Fruit fly (Drosophila melanogaster) S2 (cell line): ENCODE measurements around the gene CG42470.

Experiments
- CG8478 ChIP-seq: fragments of >200 bp; optimal IDR thresholded peaks from 2 replicates; lab custom pipeline; 2018
- CTCF ChIP-seq, 2 experiments: fragments of >200 bp; optimal IDR thresholded peaks; 2 replicates each; lab custom pipeline; 2018

Gene CG42470

DNA sequence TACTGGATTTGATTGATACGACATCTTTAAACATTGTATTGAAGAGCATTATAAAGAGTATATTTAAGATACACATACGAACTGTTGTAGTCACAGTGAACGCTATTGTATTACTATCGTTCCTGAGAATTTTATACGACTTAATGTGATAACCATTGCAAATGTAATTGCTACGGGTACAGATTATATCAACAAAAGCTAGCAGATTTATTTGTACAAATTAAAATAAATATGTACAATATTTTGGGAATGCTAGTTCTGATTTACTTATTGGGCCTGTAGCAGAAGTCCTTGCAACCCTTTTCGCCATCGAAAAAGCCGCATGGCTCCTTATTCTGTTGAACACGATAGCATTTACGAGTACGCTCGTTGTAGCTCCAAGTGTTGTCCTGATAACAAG lies at the start of gene CG42470:
Gene CG42470, minus strand, starts transcription at position 101 of the 400 bp plus-strand sequence.
- TF ChIP-seq CTCF (optimal IDR thresholded peaks at IDR 0.05; lab: Kevin White, UChicago): no peak

dm6 chr2L:11797127-11797526 lies 43.8 kb upstream of the CG42470 start:
- TF ChIP-seq CTCF (optimal IDR thresholded peaks at IDR 0.05; lab: Kevin White, UChicago) (no peak), CG8478 (lab: Kevin White, UChicago) (no peak)

DNA sequence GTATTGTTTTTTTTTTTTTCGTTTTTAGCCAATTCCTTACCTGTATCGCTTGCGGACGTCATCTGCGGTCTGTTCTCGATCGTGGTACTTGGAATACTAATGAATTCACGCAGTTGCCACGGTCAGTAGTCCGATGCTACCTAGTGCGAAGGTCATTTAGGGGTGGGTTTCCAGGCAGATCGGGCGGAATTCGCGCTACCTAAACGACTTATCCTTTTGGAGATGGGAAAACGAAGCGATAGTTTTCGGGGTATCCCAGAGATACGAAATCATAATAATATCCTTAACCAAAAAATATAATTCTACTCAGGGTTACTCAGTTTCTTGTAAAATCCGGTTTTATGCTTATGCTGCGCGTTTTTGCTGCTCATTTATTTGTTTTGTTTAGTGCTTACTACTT lies 40.6 kb upstream of the CG42470 start, which contains the start of gene CG14937:
Gene CG14937, minus strand, starts transcription at position 101 of the 400 bp plus-strand sequence.
- no peak for TF ChIP-seq CG8478 (lab: Kevin White, UChicago)
- no peak for TF ChIP-seq CTCF (optimal IDR thresholded peaks at IDR 0.05; lab: Kevin White, UChicago)

DNA sequence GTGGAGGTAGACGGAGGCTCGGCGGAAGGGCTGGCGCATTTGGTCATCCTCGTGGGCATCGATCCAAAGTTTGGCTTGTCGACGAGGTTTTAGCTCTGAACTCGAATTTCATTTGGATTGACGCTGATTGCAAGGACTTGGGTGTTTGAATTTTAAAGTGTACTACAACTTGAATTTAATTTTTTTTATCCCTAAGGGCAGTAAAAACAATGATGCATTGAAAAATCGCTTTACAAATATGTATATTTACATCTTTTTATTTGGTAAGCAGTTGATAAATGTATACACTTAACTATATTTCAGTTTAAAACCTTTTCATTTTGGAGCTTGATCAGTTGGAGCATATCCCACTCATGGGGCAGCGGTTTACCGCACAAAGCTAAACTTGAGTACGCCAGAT lies 38.9 kb upstream of the CG42470 start, which contains the start of gene Tsp33B:
Gene Tsp33B, minus strand, starts transcription at position 101 of the 400 bp plus-strand sequence.
- no peak for TF ChIP-seq CTCF (optimal IDR thresholded peaks at IDR 0.05; lab: Kevin White, UChicago)
- no peak for TF ChIP-seq CG8478 (lab: Kevin White, UChicago)

DNA sequence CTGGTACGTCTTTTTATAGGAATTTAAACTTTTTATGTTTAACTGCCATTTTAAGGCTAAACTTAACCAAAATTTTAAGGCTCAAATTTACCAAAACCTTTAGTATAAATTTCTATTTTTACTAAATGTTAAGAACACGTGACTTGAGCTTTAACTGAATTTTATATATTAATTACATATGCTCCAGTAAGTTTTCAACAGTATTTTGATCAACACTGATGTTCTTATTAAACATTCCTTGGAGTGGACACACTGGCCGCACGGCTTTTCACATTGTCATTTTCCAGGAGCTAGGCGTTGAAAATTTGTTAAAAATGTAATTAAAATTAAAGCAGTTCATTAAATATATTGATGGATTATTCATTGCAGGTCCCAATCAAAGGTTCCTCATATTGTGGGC lies 36.3 kb upstream of the CG42470 start, which contains the start of gene CG14932:
Gene CG14932, plus strand, starts transcription at position 230 of the 400 bp plus-strand sequence.
- TF ChIP-seq CTCF (optimal IDR thresholded peaks at IDR 0.05; lab: Kevin White, UChicago) (no peak), CG8478 (lab: Kevin White, UChicago) (no peak)

- TF ChIP-seq CG8478 (lab: Kevin White, UChicago): no peak
- no peak for TF ChIP-seq CTCF (optimal IDR thresholded peaks at IDR 0.05; lab: Kevin White, UChicago)
Observed at dm6 chr2L:11788034-11788433, 34.7 kb upstream of the CG42470 start, which contains the start of gene CG14931. CG14931 (plus strand) TSS chr2L:11788334.

- no peak for TF ChIP-seq CTCF (optimal IDR thresholded peaks at IDR 0.05; lab: Kevin White, UChicago)
Observed at dm6 chr2L:11754402-11754801, 1.0 kb upstream of the CG42470 start, which contains the start of gene Sfp33A1. Sfp33A1 (minus strand) TSS chr2L:11754502.

DNA sequence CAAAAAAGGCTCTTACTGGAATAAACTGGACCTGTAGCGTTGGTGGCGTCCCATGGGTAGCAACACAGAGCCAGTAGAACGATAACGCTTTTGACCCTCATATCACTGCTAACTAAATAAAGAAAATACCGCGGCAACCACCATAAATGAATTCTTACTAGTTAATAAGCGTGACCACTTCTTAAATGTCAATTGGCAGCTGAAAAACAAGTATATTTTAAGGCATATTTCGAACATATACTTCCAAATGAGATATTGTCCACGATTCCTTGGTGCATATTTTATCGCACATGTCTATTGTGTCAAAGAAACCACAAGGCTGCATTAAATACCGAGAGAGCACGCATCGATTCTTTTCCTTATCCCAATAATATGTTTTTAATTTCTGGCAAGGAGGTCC lies 567 bp upstream of the CG42470 start, which contains the start of gene CG42471:
Gene CG42471, minus strand, starts transcription at position 101 of the 400 bp plus-strand sequence.
- TF ChIP-seq CTCF (optimal IDR thresholded peaks at IDR 0.05; lab: Kevin White, UChicago): no peak
- no peak for TF ChIP-seq CG8478 (lab: Kevin White, UChicago)

DNA sequence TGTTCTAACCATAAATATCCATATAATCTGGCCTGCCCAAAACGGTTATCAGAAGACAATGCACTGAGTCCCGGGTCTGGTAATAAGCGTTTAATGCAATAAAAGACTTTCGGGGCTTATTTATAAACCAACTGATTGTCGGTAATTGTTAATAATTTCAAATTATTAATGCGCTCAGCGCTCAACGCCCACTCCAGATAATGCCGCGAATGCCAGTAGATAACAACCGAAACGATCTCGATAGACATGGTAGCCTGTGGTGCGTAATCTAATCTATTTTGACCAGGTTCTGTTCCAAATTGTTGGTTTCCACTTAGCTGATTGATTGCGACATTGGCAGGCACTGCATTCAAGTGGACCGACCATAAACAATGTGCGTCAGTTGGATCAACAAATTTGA lies 12.8 kb downstream of the CG42470 start:
- TF ChIP-seq CG8478 (lab: Kevin White, UChicago) (no peak), CTCF (optimal IDR thresholded peaks at IDR 0.05; lab: Kevin White, UChicago) (no peak)

DNA sequence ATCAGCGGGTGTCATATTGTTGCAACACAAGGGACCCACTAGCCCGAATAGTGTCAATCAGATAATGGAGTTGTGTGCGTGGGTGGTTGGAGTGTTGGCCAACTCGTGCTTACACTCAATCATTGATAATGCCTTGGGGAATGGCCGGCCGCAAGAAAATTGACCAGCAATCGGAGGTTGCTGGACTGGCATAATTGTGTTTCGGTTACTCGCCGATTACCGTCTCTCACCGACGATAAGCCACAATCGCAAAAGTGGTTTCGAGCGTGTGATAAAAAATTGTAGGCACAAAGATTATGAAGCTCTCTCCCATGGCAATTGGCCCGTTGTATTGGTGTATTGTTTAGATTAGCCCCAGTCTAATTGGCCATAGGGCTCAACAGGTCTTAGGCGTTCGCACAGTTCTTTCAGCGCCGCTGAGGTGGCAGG lies 14.8 kb downstream of the CG42470 start, which contains the start of gene Vha100-5:
Gene Vha100-5, plus strand, starts transcription at position 395 of the 429 bp plus-strand sequence.
- TF ChIP-seq CG8478 (lab: Kevin White, UChicago) (no peak), CTCF (optimal IDR thresholded peaks at IDR 0.05; lab: Kevin White, UChicago) (no peak)

DNA sequence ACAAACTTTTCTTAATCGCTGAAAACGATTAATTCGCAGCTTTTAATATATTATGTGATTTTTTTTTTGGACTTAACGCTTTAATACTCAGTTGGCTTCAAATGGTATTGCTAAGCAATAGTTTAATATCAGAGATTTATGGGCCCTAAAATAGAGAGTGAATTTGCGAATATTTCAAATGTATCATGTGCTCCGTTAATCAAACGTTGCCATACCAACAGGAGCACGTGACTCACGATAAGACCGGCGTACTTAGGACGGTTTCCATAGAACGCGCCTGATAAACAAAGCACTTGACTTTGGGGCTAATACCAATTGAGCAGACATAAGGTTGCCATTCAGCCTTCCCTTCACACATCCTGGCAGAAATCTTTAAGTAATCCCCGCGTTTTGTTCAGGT lies 15.7 kb downstream of the CG42470 start:
- no peak for TF ChIP-seq CG8478 (lab: Kevin White, UChicago)
- TF ChIP-seq CTCF (optimal IDR thresholded peaks at IDR 0.05; lab: Kevin White, UChicago): no peak

dm6 chr2L:11735975-11736374 lies 17.4 kb downstream of the CG42470 start:
- TF ChIP-seq CG8478 (lab: Kevin White, UChicago) (no peak), CTCF (optimal IDR thresholded peaks at IDR 0.05; lab: Kevin White, UChicago) (no peak)
